Fruit fly (Drosophila melanogaster) whole organism, adult: Measurements from ENCODE around the gene Cat.
A peak's percentile ranks its signal among the peaks of the same experiment; 100 is the strongest.

Source experiments
- CG11617 ChIP-seq: fragments of 200-800 bp; sonication (Bioruptor generic); optimal IDR thresholded peaks from 2 replicates; lab custom pipeline; 2017; ENCODE audit warnings: mild to moderate bottlenecking, missing biosample characterization, missing genetic modification reagents, missing genetic modification characterization
- CG12768 ChIP-seq: fragments of 200-800 bp; sonication (Bioruptor generic); optimal IDR thresholded peaks from 2 replicates; lab custom pipeline; 2017; ENCODE audit warnings: missing biosample characterization, missing genetic modification characterization, mild to moderate bottlenecking, moderate library complexity, missing genetic modification reagents
- CG14711 ChIP-seq: fragments of 200-800 bp; sonication (Bioruptor generic); optimal IDR thresholded peaks from 2 replicates; lab custom pipeline; 2018; ENCODE audit warnings: missing biosample characterization, mild to moderate bottlenecking, missing genetic modification characterization, moderate library complexity
- CG1620 ChIP-seq: fragments of 200-800 bp; sonication (Bioruptor generic); optimal IDR thresholded peaks from 2 replicates; lab custom pipeline; 2016; ENCODE audit warnings: missing biosample characterization, missing genetic modification characterization
- CG33017 ChIP-seq: fragments of 200-800 bp; sonication (Bioruptor generic); optimal IDR thresholded peaks from 2 replicates; lab custom pipeline; 2018; ENCODE audit warnings: missing biosample characterization, mild to moderate bottlenecking, missing genetic modification characterization, moderate library complexity
- CG5204 ChIP-seq: fragments of 200-800 bp; sonication (Bioruptor generic); optimal IDR thresholded peaks from 2 replicates; lab custom pipeline; 2016; ENCODE audit warnings: missing biosample characterization, missing genetic modification characterization
- CG7045 ChIP-seq: fragments of 200-800 bp; sonication (Bioruptor generic); optimal IDR thresholded peaks from 2 replicates; lab custom pipeline; 2017; ENCODE audit warnings: missing biosample characterization, mild to moderate bottlenecking, missing genetic modification characterization
- CG7101 ChIP-seq: fragments of 200-800 bp; sonication (Bioruptor generic); optimal IDR thresholded peaks from 2 replicates; lab custom pipeline; 2018; ENCODE audit warnings: missing biosample characterization, mild to moderate bottlenecking, missing genetic modification characterization, moderate library complexity
- Clk ChIP-seq: fragments of 200-800 bp; sonication (Bioruptor generic); optimal IDR thresholded peaks from 2 replicates; lab custom pipeline; 2017; ENCODE audit warnings: missing biosample characterization, missing genetic modification characterization
- Crg-1 ChIP-seq: fragments of 200-800 bp; sonication (Bioruptor generic); optimal IDR thresholded peaks from 2 replicates; lab custom pipeline; 2016; ENCODE audit warnings: missing biosample characterization, missing genetic modification characterization
- Hr96 ChIP-seq: fragments of 200-800 bp; sonication (Bioruptor generic); optimal IDR thresholded peaks from 2 replicates; lab custom pipeline; 2016; ENCODE audit warnings: missing biosample characterization, missing genetic modification characterization
- Mnt ChIP-seq: fragments of 200-800 bp; sonication (Bioruptor generic); optimal IDR thresholded peaks from 2 replicates; lab custom pipeline; 2016; ENCODE audit warnings: missing biosample characterization, mild to moderate bottlenecking, missing genetic modification characterization
- bab1 ChIP-seq: fragments of 200-800 bp; sonication (Bioruptor generic); optimal IDR thresholded peaks from 3 replicates; lab custom pipeline; 2019; ENCODE audit warnings: missing biosample characterization, mild to moderate bottlenecking, missing genetic modification characterization, moderate library complexity
- cic ChIP-seq: fragments of 200-800 bp; sonication (Bioruptor generic); optimal IDR thresholded peaks from 2 replicates; lab custom pipeline; 2017; ENCODE audit warnings: missing biosample characterization, mild to moderate bottlenecking, missing genetic modification characterization, moderate library complexity
- cnc ChIP-seq, 2 experiments: fragments of >200 bp; optimal IDR thresholded peaks; 2 replicates each; lab custom pipeline; 2017
- kay ChIP-seq: fragments of 200-800 bp; sonication (Bioruptor generic); peaks from one replicate; lab custom pipeline; 2016; ENCODE audit warnings: missing biosample characterization, missing genetic modification characterization, borderline replicate concordance
- ovo ChIP-seq: fragments of 200-800 bp; sonication (Bioruptor generic); optimal IDR thresholded peaks from 2 replicates; lab custom pipeline; 2016; ENCODE audit warnings: missing biosample characterization, missing genetic modification characterization
- pad ChIP-seq: fragments of 200-800 bp; sonication (Bioruptor generic); optimal IDR thresholded peaks from 3 replicates; lab custom pipeline; 2017; ENCODE audit warnings: missing biosample characterization, missing genetic modification characterization, mild to moderate bottlenecking, moderate library complexity, missing genetic modification reagents
- tj ChIP-seq: fragments of 200-800 bp; sonication (Bioruptor generic); optimal IDR thresholded peaks from 3 replicates; lab custom pipeline; 2017; ENCODE audit warnings: missing biosample characterization, mild to moderate bottlenecking, missing genetic modification characterization, moderate library complexity
- toe ChIP-seq: fragments of 200-800 bp; sonication (Bioruptor generic); optimal IDR thresholded peaks from 2 replicates; lab custom pipeline; 2016; ENCODE audit warnings: missing biosample characterization, missing genetic modification characterization

Cat gene

dm6 chr3L:18809067-18809466 is 13.3 kb upstream of the Cat start:
- no peak for TF ChIP-seq CG1620 (GFP tag; lab: Kevin White, UChicago)
- TF ChIP-seq Clk (GFP tag; lab: Kevin White, UChicago) = no peak
- TF ChIP-seq CG12768 = no peak
- no peak for TF ChIP-seq CG5204 (GFP tag; lab: Kevin White, UChicago)
- TF ChIP-seq CG7101 = no peak
- no peak for TF ChIP-seq Mnt
- no peak for TF ChIP-seq toe (GFP tag; lab: Kevin White, UChicago)
- no peak for TF ChIP-seq CG14711 (tag; lab: Kevin White, UChicago)
- TF ChIP-seq tj = no peak

dm6 chr3L:18810469-18810868 is 11.9 kb upstream of the Cat start:
- TF ChIP-seq Hr96 (GFP tag; lab: Kevin White, UChicago) (no peak), cic (peak; percentile 71), CG33017 (peak; percentile 36), CG12768 (peak; percentile 16), kay (GFP tag; lab: Kevin White, UChicago) (peak; percentile 75), CG11617 (GFP tag; lab: Kevin White, UChicago) (no peak)

DNA sequence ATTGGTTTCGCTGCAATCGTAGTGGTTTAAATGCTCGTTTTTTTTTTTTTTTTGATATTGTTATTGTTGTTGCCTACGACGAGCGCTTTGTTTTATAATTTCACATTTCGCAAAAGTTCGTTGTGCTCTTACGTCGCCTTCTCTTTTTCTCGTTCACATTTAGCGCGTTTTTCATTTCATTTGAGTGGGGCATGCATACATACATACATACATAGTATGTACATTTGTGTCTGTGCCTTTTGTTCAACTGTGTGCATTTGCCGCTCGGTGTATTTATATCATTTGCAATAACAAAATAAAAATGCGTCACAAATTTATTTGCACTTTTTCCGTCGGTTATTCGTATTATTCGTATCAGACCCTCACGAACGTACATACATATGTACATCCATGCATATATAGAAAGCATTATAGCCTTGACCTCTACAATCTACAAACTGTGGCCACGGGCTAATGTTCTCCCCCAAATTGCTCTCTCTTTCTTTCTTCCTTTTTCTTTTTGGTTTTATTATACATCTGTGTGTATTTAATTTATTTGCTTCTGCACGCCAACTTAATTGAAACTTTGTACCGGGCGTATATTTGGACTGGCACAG is 10.2 kb upstream of the Cat start:
- no peak for TF ChIP-seq pad (GFP tag; lab: Kevin White, UChicago)
- TF ChIP-seq kay (GFP tag; lab: Kevin White, UChicago) = peak; percentile 90
- peak; percentile 21 for TF ChIP-seq cic

dm6 chr3L:18813963-18814647 is 8.3 kb upstream of the Cat start:
- TF ChIP-seq CG33017 (peak; percentile 60), Clk (GFP tag; lab: Kevin White, UChicago) (peak; percentile 73), cnc (optimal IDR thresholded peaks at IDR 0.05; lab: Kevin White, UChicago) (no peak), CG12768 (peak; percentile 65), CG7045 (GFP tag; lab: Kevin White, UChicago) (peak; percentile 83), CG5204 (GFP tag; lab: Kevin White, UChicago) (no peak), CG11617 (GFP tag; lab: Kevin White, UChicago) (peak; percentile 79), toe (GFP tag; lab: Kevin White, UChicago) (no peak), CG1620 (GFP tag; lab: Kevin White, UChicago) (no peak), cic (peak; percentile 90), bab1 (GFP tag; lab: Kevin White, UChicago) (peak; percentile 17), CG14711 (tag; lab: Kevin White, UChicago) (peak; percentile 40), pad (GFP tag; lab: Kevin White, UChicago) (peak; percentile 67), Mnt (peak; percentile 84), ovo (GFP tag; lab: Kevin White, UChicago) (peak; percentile 91), Crg-1 (GFP tag; lab: Kevin White, UChicago) (peak; percentile 78), CG7101 (peak; percentile 81), tj (peak; percentile 84), Hr96 (GFP tag; lab: Kevin White, UChicago) (no peak), kay (GFP tag; lab: Kevin White, UChicago) (peak; percentile 68)

dm6 chr3L:18816176-18816575 is 6.2 kb upstream of the Cat start:
- no peak for TF ChIP-seq CG14711 (tag; lab: Kevin White, UChicago)
- peak; percentile 92 for TF ChIP-seq tj

DNA sequence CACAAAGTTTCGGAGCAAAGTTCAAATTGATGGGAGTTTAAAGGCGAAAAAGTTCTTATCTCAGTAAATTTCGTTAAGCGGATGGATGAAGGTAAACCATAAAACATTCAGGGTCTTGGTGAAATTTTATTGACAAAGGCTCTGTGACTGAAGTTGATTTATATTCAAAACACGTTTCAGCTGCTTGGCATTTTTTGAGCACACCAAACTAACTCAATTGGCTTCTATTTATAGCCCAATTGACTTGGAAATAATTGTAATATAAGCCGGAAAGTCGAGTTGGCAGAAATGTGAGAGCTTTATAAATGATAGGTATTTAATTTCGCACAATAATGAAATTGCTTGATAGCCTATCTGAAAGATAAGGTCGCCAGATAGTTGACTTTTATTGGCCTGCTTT is 5.7 kb upstream of the Cat start:
- no peak for TF ChIP-seq pad (GFP tag; lab: Kevin White, UChicago)
- TF ChIP-seq ovo (GFP tag; lab: Kevin White, UChicago) = no peak
- no peak for TF ChIP-seq toe (GFP tag; lab: Kevin White, UChicago)
- TF ChIP-seq kay (GFP tag; lab: Kevin White, UChicago) = peak; percentile 63
- TF ChIP-seq tj = no peak
- no peak for TF ChIP-seq CG5204 (GFP tag; lab: Kevin White, UChicago)

dm6 chr3L:18817264-18817894 is 5.0 kb upstream of the Cat start:
- TF ChIP-seq bab1 (GFP tag; lab: Kevin White, UChicago) (no peak), kay (GFP tag; lab: Kevin White, UChicago) (peak; percentile 35), ovo (GFP tag; lab: Kevin White, UChicago) (no peak), cic (peak; percentile 63)
